Worm (Caenorhabditis elegans): ENCODE measurements around the gene K01D12.15.

ce11 chrV:12420843-12421242, 34.6 kb downstream of the K01D12.15 start, which contains the start of gene C54D10.4:
- TF ChIP-seq unc-86 (tag; optimal IDR thresholded peaks at IDR 0.05) (no peak), dve-1 (tag; optimal IDR thresholded peaks at IDR 0.05) (no peak), ets-4 (tag; optimal IDR thresholded peaks at IDR 0.05) (no peak), pha-4 (tag; optimal IDR thresholded peaks at IDR 0.05) (no peak), syd-9 (tag; optimal IDR thresholded peaks at IDR 0.05) (no peak), ceh-14 (tag; optimal IDR thresholded peaks at IDR 0.05) (no peak)

Measured in whole organism, late embryonic.